Fruit fly (Drosophila melanogaster): ENCODE data around the gene CG5250.

The CG5250 gene

DNA sequence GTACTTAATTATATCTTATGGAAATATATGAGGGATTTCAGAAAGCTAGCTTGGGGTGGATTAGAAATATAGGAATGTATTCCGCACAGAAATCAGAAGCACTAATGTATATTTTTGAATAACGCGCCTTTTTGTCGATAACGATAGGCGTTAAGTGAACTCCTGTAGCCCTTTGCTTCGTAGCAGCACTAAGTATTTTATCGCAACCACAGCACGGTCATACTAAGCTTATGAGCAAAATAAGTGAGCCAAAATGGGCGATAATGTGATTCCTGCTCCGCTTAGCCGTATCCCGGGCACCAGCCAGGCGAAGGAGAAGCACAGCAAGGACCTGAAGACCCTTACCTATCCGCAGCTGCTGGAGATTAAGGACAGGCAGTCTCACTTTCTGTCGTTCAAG is at the start of gene CG5250, which contains the start of gene Polr2M:
Gene CG5250 (minus strand): TSS at position 32 of the 400 bp plus-strand sequence.
Gene Polr2M (plus strand): TSS at position 219 of the 400 bp plus-strand sequence.
- TF ChIP-seq pan (optimal IDR thresholded peaks at IDR 0.05) (no peak), usp (GFP tag; optimal IDR thresholded peaks at IDR 0.05) (no peak), CG8478 (optimal IDR thresholded peaks at IDR 0.05) (no peak), psq (optimal IDR thresholded peaks at IDR 0.05) (no peak), Dll (optimal IDR thresholded peaks at IDR 0.05) (no peak), EcR (GFP tag; optimal IDR thresholded peaks at IDR 0.05) (no peak)

DNA sequence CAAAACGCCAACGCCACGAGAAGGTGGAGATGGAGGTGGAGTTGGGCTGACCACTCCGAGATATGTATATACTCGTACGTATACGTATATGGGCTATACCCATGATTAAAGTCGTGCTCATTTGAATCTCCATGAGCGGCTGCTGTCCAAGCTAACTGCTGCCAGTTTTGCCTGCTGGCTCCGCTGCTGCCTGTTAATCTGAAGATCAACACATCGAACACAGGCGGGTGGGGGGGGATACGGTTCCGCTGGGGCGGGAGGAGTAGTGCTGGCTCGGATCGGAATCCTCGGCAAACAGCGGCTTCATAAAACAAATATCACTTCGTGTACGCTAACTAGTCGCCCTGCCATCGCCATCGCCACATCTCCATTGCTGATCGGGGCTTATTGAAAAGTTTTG is 47.1 kb upstream of the CG5250 start:
- TF ChIP-seq EcR (GFP tag; optimal IDR thresholded peaks at IDR 0.05) (no peak), psq (optimal IDR thresholded peaks at IDR 0.05) (no peak), Dll (optimal IDR thresholded peaks at IDR 0.05) (no peak), CG8478 (optimal IDR thresholded peaks at IDR 0.05) (no peak)

- TF ChIP-seq Dll (optimal IDR thresholded peaks at IDR 0.05) = no peak
- TF ChIP-seq EcR (GFP tag; optimal IDR thresholded peaks at IDR 0.05) = no peak
These were observed 45.0 kb upstream of the CG5250 start for dm6 chr3R:19274028-19274427.

- TF ChIP-seq usp (GFP tag; optimal IDR thresholded peaks at IDR 0.05) = no peak
These were observed 42.0 kb upstream of the CG5250 start for dm6 chr3R:19271125-19271524.

dm6 chr3R:19264789-19265188 is 35.7 kb upstream of the CG5250 start:
- TF ChIP-seq pan (optimal IDR thresholded peaks at IDR 0.05) (no peak), Dll (optimal IDR thresholded peaks at IDR 0.05) (no peak), CG8478 (optimal IDR thresholded peaks at IDR 0.05) (no peak), psq (optimal IDR thresholded peaks at IDR 0.05) (no peak), usp (GFP tag; optimal IDR thresholded peaks at IDR 0.05) (no peak), EcR (GFP tag; optimal IDR thresholded peaks at IDR 0.05) (no peak)

dm6 chr3R:19256477-19256876 is 27.4 kb upstream of the CG5250 start, which contains the start of gene CG14280:
Gene CG14280, plus strand, starts transcription at chr3R:19256777.
- no peak for TF ChIP-seq Dll (optimal IDR thresholded peaks at IDR 0.05)
- no peak for TF ChIP-seq EcR (GFP tag; optimal IDR thresholded peaks at IDR 0.05)
- TF ChIP-seq CG8478 (optimal IDR thresholded peaks at IDR 0.05) = no peak
- no peak for TF ChIP-seq pan (optimal IDR thresholded peaks at IDR 0.05)
- TF ChIP-seq usp (GFP tag; optimal IDR thresholded peaks at IDR 0.05) = no peak
- TF ChIP-seq psq (optimal IDR thresholded peaks at IDR 0.05) = no peak

DNA sequence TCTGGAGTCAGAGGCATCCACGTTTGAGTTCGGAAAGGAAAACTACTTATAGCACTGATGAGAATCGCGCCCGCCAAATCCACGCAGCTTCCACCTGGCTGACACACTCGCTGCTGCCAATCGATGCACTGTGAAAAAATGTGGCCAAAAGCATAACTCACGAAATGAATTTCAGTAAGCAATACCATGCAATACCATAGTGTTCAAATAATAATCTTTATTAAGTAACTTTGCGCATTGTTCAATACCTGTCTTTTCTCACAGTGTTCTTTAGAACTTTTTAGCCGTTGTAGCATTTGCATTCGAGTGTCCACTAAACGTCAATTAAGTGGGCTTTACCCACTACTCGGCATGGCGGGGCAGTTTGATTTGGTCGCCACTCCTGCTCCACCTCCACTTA is 26.2 kb upstream of the CG5250 start:
- no peak for TF ChIP-seq CG8478 (optimal IDR thresholded peaks at IDR 0.05)
- TF ChIP-seq EcR (GFP tag; optimal IDR thresholded peaks at IDR 0.05) = no peak
- no peak for TF ChIP-seq psq (optimal IDR thresholded peaks at IDR 0.05)
- no peak for TF ChIP-seq usp (GFP tag; optimal IDR thresholded peaks at IDR 0.05)
- TF ChIP-seq Dll (optimal IDR thresholded peaks at IDR 0.05) = no peak
- TF ChIP-seq pan (optimal IDR thresholded peaks at IDR 0.05) = no peak

dm6 chr3R:19253975-19254374 is 24.9 kb upstream of the CG5250 start:
- TF ChIP-seq psq (optimal IDR thresholded peaks at IDR 0.05) = no peak
- no peak for TF ChIP-seq pan (optimal IDR thresholded peaks at IDR 0.05)
- TF ChIP-seq usp (GFP tag; optimal IDR thresholded peaks at IDR 0.05) = no peak
- TF ChIP-seq CG8478 (optimal IDR thresholded peaks at IDR 0.05) = no peak
- no peak for TF ChIP-seq Dll (optimal IDR thresholded peaks at IDR 0.05)
- no peak for TF ChIP-seq EcR (GFP tag; optimal IDR thresholded peaks at IDR 0.05)

DNA sequence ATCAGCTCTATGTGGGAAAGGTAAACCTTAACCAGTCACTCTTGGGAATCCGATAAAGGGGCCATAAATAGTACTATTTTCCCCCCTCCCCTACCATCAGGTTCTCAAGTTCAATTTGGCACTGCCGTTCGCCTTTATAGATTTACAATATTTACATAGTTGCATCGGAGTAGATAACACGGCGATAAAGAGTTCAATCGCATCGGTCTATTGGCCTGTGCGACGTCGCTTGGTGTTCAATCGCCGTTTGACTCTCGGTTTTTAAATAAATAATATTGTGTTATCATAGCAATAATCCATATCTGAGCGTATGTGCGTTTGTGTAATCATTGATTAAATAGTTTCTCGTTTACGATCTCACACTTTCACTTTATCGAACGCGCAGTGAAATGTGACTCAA is 21.0 kb upstream of the CG5250 start:
- TF ChIP-seq usp (GFP tag; optimal IDR thresholded peaks at IDR 0.05) (no peak), EcR (GFP tag; optimal IDR thresholded peaks at IDR 0.05) (no peak), psq (optimal IDR thresholded peaks at IDR 0.05) (no peak), Dll (optimal IDR thresholded peaks at IDR 0.05) (no peak), CG8478 (optimal IDR thresholded peaks at IDR 0.05) (no peak), pan (optimal IDR thresholded peaks at IDR 0.05) (no peak)

DNA sequence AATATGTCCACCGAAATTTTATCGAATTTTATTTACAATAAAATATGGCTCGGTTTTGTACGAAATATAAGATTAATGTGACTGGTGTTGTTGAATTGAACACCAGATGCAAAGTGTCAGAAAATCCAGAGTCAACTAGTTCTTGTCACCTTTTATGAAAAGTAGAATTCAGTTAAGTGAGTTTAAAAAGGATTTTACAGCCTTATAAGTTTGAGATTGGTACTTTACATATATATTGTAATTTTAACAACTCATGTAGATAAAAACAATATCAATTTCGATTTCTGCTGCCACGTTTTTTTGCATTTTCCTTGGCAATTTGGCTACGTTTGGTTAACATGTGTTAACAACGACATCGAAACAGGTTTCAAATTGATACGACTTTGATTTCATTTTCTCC is 19.0 kb upstream of the CG5250 start, which contains the start of gene CG5217:
Gene CG5217 (minus strand): TSS at position 101 of the 400 bp plus-strand sequence.
- no peak for TF ChIP-seq Dll (optimal IDR thresholded peaks at IDR 0.05)
- TF ChIP-seq pan (optimal IDR thresholded peaks at IDR 0.05) = no peak
- no peak for TF ChIP-seq psq (optimal IDR thresholded peaks at IDR 0.05)
- TF ChIP-seq EcR (GFP tag; optimal IDR thresholded peaks at IDR 0.05) = no peak
- TF ChIP-seq usp (GFP tag; optimal IDR thresholded peaks at IDR 0.05) = no peak
- TF ChIP-seq CG8478 (optimal IDR thresholded peaks at IDR 0.05) = no peak

DNA sequence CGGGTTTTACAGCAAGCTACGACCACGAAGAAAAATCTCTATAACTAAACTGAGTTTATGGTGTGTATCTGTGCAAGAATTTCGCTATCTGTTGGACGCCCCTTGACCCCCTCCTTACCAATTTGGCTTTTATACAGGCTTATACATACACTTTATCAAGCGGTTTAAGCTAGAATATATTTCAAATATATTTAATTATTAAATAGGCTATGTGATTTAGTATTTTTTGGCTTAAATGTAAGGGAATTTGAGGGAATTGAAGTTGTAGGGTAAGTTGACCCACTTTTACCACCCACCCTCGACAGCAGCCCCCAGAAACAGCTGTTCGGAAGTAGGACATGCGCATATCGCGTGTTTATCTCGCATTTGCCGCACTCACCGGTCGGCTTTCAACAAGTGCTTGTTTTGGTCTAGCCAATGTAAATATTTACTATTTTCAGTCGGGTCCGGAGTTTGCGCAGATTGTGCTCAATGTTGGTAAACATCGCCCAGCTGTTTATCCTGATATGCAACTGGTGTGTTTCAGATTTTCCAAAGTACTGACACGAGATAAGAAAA is 17.1 kb upstream of the CG5250 start, which contains the start of gene unc79:
Gene unc79 (minus strand): TSS at position 51 of the 558 bp plus-strand sequence.
- TF ChIP-seq EcR (GFP tag; optimal IDR thresholded peaks at IDR 0.05) = no peak
- TF ChIP-seq pan (optimal IDR thresholded peaks at IDR 0.05) = no peak
- TF ChIP-seq usp (GFP tag; optimal IDR thresholded peaks at IDR 0.05) = no peak
- no peak for TF ChIP-seq psq (optimal IDR thresholded peaks at IDR 0.05)
- TF ChIP-seq Dll (optimal IDR thresholded peaks at IDR 0.05) = no peak
- TF ChIP-seq CG8478 (optimal IDR thresholded peaks at IDR 0.05) = no peak

DNA sequence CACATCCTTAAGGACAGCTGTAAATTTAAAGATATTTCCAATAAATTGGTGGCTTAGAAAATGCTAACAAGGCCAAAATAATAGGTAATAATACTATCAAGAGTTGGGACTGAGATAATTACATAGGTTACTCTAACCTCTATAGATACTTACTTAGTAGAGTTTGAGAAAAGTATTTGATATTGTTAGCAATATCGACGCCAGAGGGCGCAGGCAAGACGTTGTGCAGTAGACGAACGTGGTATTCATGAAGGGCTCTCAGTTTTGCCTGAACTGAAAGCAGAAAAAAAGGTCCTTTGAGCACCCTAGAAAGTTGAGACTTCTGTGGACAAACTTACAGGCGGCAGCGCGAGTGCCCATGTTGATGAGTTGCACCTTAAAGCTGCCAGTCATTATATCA is 16.3 kb upstream of the CG5250 start:
- no peak for TF ChIP-seq EcR (GFP tag; optimal IDR thresholded peaks at IDR 0.05)
- TF ChIP-seq pan (optimal IDR thresholded peaks at IDR 0.05) = no peak
- TF ChIP-seq CG8478 (optimal IDR thresholded peaks at IDR 0.05) = no peak

- TF ChIP-seq usp (GFP tag; optimal IDR thresholded peaks at IDR 0.05) = no peak
- TF ChIP-seq pan (optimal IDR thresholded peaks at IDR 0.05) = no peak
- no peak for TF ChIP-seq Dll (optimal IDR thresholded peaks at IDR 0.05)
- TF ChIP-seq psq (optimal IDR thresholded peaks at IDR 0.05) = no peak
These were observed 9.9 kb upstream of the CG5250 start for dm6 chr3R:19238934-19239333.
